Worm (Caenorhabditis elegans): ENCODE results near the gene ugt-10.

DNA sequence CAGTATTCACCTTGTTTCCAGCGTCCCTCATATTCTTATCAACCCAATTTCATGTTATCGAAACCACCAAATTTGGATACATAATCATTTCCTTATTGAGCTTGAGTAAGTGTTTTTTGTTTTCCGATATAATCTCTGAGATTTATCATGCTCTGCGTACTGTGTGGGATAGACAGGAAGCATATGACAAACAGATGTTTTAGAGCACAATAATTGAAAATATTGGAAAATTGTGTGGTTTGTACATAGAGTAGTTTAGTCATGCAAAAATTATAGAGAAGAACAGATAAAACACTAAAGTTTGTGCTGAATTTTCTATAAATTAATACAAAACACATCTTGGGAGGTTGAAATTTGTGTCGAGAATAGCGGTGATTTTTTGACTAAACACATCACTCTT lies 31.2 kb downstream of the ugt-10 start:
- TF ChIP-seq elt-3 (tag; optimal IDR thresholded peaks at IDR 0.05) = no peak
- TF ChIP-seq egl-27 (tag; optimal IDR thresholded peaks at IDR 0.05) = no peak
- no peak for TF ChIP-seq unc-62 (GFP tag; optimal IDR thresholded peaks at IDR 0.05)
- TF ChIP-seq nhr-23 (tag; optimal IDR thresholded peaks at IDR 0.05) = no peak
- TF ChIP-seq lin-39 (tag; optimal IDR thresholded peaks at IDR 0.05) = no peak

Data from whole organism, L3 larva.